Worm (Caenorhabditis elegans) whole organism, L3 larva: ENCODE results near the gene Y71H2B.11.

Source experiments
- R02D3.7 ChIP-seq: fragments of 150-350 bp; optimal IDR thresholded peaks from 2 replicates; lab custom pipeline; 2014; ENCODE audit warnings: missing biosample characterization, missing genetic modification characterization
- aly-2 ChIP-seq: fragments of 150-350 bp; optimal IDR thresholded peaks from 2 replicates; lab custom pipeline; 2014; ENCODE audit warnings: missing biosample characterization, missing genetic modification characterization
- ama-1 ChIP-seq: fragments of 150-350 bp; optimal IDR thresholded peaks from 2 replicates; lab custom pipeline; 2018
- ceh-16 ChIP-seq: sonication (generic microtip); optimal IDR thresholded peaks from 2 replicates; lab custom pipeline; 2017; ENCODE audit warnings: missing biosample characterization, missing genetic modification characterization
- ceh-28 ChIP-seq: fragments of 150-350 bp; optimal IDR thresholded peaks from 2 replicates; lab custom pipeline; 2014; ENCODE audit warnings: missing biosample characterization, missing genetic modification reagents, missing genetic modification characterization
- ceh-82 ChIP-seq: fragments of 150-350 bp; optimal IDR thresholded peaks from 2 replicates; lab custom pipeline; 2014; ENCODE audit warnings: missing biosample characterization, missing genetic modification characterization
- ceh-9 ChIP-seq: sonication (generic microtip); optimal IDR thresholded peaks from 2 replicates; lab custom pipeline; 2018; ENCODE audit warnings: missing biosample characterization, missing genetic modification characterization
- daf-12 ChIP-seq: fragments of 150-350 bp; optimal IDR thresholded peaks from 2 replicates; lab custom pipeline; 2014; ENCODE audit warnings: missing biosample characterization, missing genetic modification reagents, missing genetic modification characterization
- egl-27 ChIP-seq: sonication (generic microtip); optimal IDR thresholded peaks from 4 replicates; lab custom pipeline; 2017; ENCODE audit warnings: missing biosample characterization, missing genetic modification reagents, missing genetic modification characterization
- elt-1 ChIP-seq: fragments of 150-350 bp; optimal IDR thresholded peaks from 2 replicates; lab custom pipeline; 2014; ENCODE audit warnings: missing biosample characterization, missing genetic modification characterization
- elt-3 ChIP-seq, 3 experiments: fragments of 150-350 bp in 1 of 3; sonication (generic microtip) in 2 of 3; optimal IDR thresholded peaks; 2 replicates in 2 of 3; 4 replicates in 1 of 3; lab custom pipeline; 2014 to 2017; ENCODE audit warnings: missing biosample characterization in 3 of 3, missing genetic modification characterization in 3 of 3
- eor-1 ChIP-seq, 2 experiments: fragments of 150-350 bp; optimal IDR thresholded peaks; 2 replicates each; lab custom pipeline; 2014 to 2018; ENCODE audit warnings: missing biosample characterization in 2 of 2, missing genetic modification characterization in 2 of 2
- fkh-10 ChIP-seq: sonication (generic microtip); optimal IDR thresholded peaks from 2 replicates; lab custom pipeline; 2017; ENCODE audit warnings: missing biosample characterization, missing genetic modification reagents, missing genetic modification characterization
- fkh-2 ChIP-seq: fragments of 150-350 bp; optimal IDR thresholded peaks from 2 replicates; lab custom pipeline; 2014; ENCODE audit warnings: missing biosample characterization, missing genetic modification reagents, missing genetic modification characterization
- hmg-11 ChIP-seq: sonication (generic microtip); optimal IDR thresholded peaks from 2 replicates; lab custom pipeline; 2016; ENCODE audit warnings: missing genetic modification characterization, missing compliant biosample characterization
- jun-1 ChIP-seq: fragments of 150-350 bp; optimal IDR thresholded peaks from 2 replicates; lab custom pipeline; 2014; ENCODE audit warnings: missing biosample characterization, missing genetic modification reagents, missing genetic modification characterization
- lin-15B ChIP-seq: fragments of 150-350 bp; optimal IDR thresholded peaks from 2 replicates; lab custom pipeline; 2014; ENCODE audit warnings: missing biosample characterization, missing genetic modification characterization
- lin-39 ChIP-seq: fragments of 150-350 bp; optimal IDR thresholded peaks from 2 replicates; lab custom pipeline; 2018; ENCODE audit warnings: missing biosample characterization, missing genetic modification reagents, missing genetic modification characterization
- lsy-12 ChIP-seq: sonication (generic microtip); optimal IDR thresholded peaks from 2 replicates; lab custom pipeline; 2016; ENCODE audit warnings: mild to moderate bottlenecking, missing genetic modification characterization, missing compliant biosample characterization
- mdl-1 ChIP-seq: fragments of 150-350 bp; optimal IDR thresholded peaks from 2 replicates; lab custom pipeline; 2014; ENCODE audit warnings: missing biosample characterization, missing genetic modification characterization
- mml-1 ChIP-seq: fragments of 150-350 bp; sonication (generic microtip); optimal IDR thresholded peaks from 3 replicates; lab custom pipeline; 2014; ENCODE audit warnings: missing biosample characterization, missing genetic modification characterization
- nhr-11 ChIP-seq: fragments of 150-350 bp; optimal IDR thresholded peaks from 2 replicates; lab custom pipeline; 2014; ENCODE audit warnings: missing biosample characterization, missing genetic modification characterization
- nhr-12 ChIP-seq: fragments of 150-350 bp; optimal IDR thresholded peaks from 2 replicates; lab custom pipeline; 2014; ENCODE audit warnings: missing biosample characterization, missing genetic modification characterization
- nhr-23 ChIP-seq: fragments of 150-350 bp; optimal IDR thresholded peaks from 2 replicates; lab custom pipeline; 2014; ENCODE audit warnings: missing biosample characterization, missing genetic modification reagents, missing genetic modification characterization
- nhr-237 ChIP-seq: fragments of 150-350 bp; optimal IDR thresholded peaks from 2 replicates; lab custom pipeline; 2014; ENCODE audit warnings: missing biosample characterization, missing genetic modification characterization
- nhr-25 ChIP-seq: sonication (generic microtip); optimal IDR thresholded peaks from 2 replicates; lab custom pipeline; 2017; ENCODE audit warnings: missing biosample characterization, missing genetic modification characterization
- nhr-28 ChIP-seq: fragments of 150-350 bp; optimal IDR thresholded peaks from 2 replicates; lab custom pipeline; 2014; ENCODE audit warnings: missing biosample characterization, missing genetic modification characterization
- nhr-43 ChIP-seq: sonication (generic microtip); optimal IDR thresholded peaks from 2 replicates; lab custom pipeline; 2016; ENCODE audit warnings: mild to moderate bottlenecking, missing genetic modification characterization, missing compliant biosample characterization; ENCODE audit not compliant: poor library complexity, severe bottlenecking
- nhr-76 ChIP-seq: fragments of 150-350 bp; sonication (generic microtip); optimal IDR thresholded peaks from 5 replicates; lab custom pipeline; 2014; ENCODE audit warnings: missing biosample characterization, missing genetic modification characterization
- nhr-77 ChIP-seq: fragments of 150-350 bp; optimal IDR thresholded peaks from 2 replicates; lab custom pipeline; 2014; ENCODE audit warnings: missing biosample characterization, missing genetic modification characterization
- pha-4 ChIP-seq: fragments of 150-350 bp; optimal IDR thresholded peaks from 2 replicates; lab custom pipeline; 2014; ENCODE audit warnings: missing biosample characterization, missing genetic modification reagents, missing genetic modification characterization
- pqm-1 ChIP-seq: fragments of 150-350 bp; optimal IDR thresholded peaks from 2 replicates; lab custom pipeline; 2017; ENCODE audit warnings: missing biosample characterization, missing genetic modification characterization, inconsistent platforms
- sea-2 ChIP-seq: fragments of 150-350 bp; sonication (generic microtip); optimal IDR thresholded peaks from 4 replicates; lab custom pipeline; 2014; ENCODE audit warnings: missing biosample characterization, missing genetic modification reagents, missing genetic modification characterization
- skn-1 ChIP-seq: fragments of 150-350 bp; optimal IDR thresholded peaks from 2 replicates; lab custom pipeline; 2014; ENCODE audit warnings: missing biosample characterization, missing genetic modification characterization
- snpc-4 ChIP-seq: fragments of 150-350 bp; optimal IDR thresholded peaks from 2 replicates; lab custom pipeline; 2014; ENCODE audit warnings: missing biosample characterization, missing genetic modification characterization
- tbx-2 ChIP-seq: sonication (generic microtip); optimal IDR thresholded peaks from 2 replicates; lab custom pipeline; 2016; ENCODE audit warnings: mild to moderate bottlenecking, missing genetic modification characterization, missing compliant biosample characterization
- unc-39 ChIP-seq: sonication (generic microtip); optimal IDR thresholded peaks from 4 replicates; lab custom pipeline; 2017; ENCODE audit warnings: missing biosample characterization, missing genetic modification characterization
- unc-62 ChIP-seq: fragments of 150-350 bp; sonication (generic microtip); optimal IDR thresholded peaks from 4 replicates; lab custom pipeline; 2014; ENCODE audit warnings: missing biosample characterization, missing genetic modification reagents, missing genetic modification characterization
- ztf-11 ChIP-seq: fragments of 150-350 bp; optimal IDR thresholded peaks from 2 replicates; lab custom pipeline; 2014; ENCODE audit warnings: missing biosample characterization, missing genetic modification characterization
- ztf-4 ChIP-seq: fragments of 150-350 bp; optimal IDR thresholded peaks from 2 replicates; lab custom pipeline; 2014; ENCODE audit warnings: missing biosample characterization, missing genetic modification characterization

The Y71H2B.11 gene

DNA sequence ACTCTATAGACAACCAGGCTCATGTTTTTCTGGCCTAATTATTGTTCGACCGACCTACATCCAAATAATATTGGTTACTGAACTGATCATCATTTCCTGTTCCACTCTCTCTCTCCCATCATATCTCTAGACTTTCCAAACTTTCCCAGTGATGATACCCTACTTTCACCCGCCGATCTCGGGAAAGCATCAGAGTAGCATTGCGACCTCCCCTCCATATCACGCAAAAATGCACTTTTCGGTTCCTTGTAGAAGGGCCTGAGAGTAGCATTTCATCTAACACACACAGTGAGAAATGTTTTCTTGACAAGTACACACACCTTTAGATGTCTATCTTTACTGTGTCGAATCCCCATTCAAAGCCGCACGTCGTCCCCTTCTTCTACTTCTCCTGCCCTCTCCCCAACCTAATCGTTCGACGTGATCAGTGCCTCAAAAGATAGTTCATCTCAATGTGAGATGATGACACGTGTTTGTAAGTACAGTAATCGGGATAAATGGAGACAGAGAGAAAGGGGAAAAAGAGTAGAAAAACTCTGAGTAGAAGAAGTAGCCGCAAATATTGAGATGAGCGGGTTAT is 29.1 kb downstream of the Y71H2B.11 start (continued):
- peak; percentile 75 for TF ChIP-seq nhr-25 (tag; lab: Kevin White, UChicago)
- no peak for TF ChIP-seq pha-4 (tag; lab: Kevin White, UChicago)
- TF ChIP-seq lin-15B (tag; lab: Kevin White, UChicago) = no peak
- no peak for TF ChIP-seq fkh-10 (GFP tag; lab: Kevin White, UChicago)

DNA sequence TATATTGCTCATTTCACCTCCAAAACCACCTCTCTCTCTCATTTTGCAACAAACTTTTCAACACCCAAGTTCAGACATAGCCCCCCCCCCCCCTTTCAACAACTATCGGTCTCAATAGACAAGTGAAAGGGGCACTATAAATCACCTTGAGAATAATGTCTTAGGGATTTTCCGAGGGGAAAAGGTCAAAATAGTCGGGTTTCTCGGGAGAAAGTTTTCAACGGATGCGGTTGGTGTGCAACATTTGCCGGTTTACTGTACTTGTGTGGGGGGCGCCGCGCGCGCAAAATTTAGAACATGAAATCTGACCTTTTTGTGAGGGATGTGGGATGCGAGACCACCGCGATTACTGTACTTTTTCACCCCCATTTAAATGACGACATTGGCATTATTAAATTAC is 30.8 kb downstream of the Y71H2B.11 start:
- TF ChIP-seq ztf-4 (no peak), nhr-25 (tag; lab: Kevin White, UChicago) (peak; percentile 33), nhr-76 (tag; lab: Kevin White, UChicago) (no peak), mml-1 (tag; lab: Kevin White, UChicago) (no peak), nhr-28 (no peak), lsy-12 (tag; lab: Kevin White, UChicago) (no peak), fkh-10 (GFP tag; lab: Kevin White, UChicago) (no peak), ceh-82 (tag; lab: Kevin White, UChicago) (no peak), nhr-23 (tag; lab: Kevin White, UChicago) (peak; percentile 71), nhr-12 (tag; lab: Kevin White, UChicago) (no peak)

DNA sequence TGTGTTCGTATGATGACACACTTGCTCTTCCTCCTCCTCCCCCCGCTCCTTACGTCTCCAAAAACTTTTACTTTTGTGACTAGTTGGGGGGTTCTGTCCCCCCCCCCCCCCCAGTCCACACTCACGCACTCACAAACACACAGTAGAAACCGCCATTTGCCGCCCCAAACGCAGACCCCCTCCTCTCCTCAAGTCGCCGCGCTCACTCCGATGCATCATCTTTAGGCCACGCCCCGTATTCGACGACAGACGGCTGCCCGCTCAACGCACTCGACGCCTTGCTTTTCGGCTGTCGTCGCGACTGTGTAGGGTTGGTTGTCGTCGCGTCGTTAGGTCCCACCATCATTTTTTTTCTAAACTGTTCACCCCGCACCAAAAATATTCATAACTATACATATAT is 32.4 kb downstream of the Y71H2B.11 start, which contains the start of gene zmp-2:
TSS of gene zmp-2 (plus strand) at position 247 of the 400 bp plus-strand sequence.
- TF ChIP-seq fkh-2 (tag; lab: Kevin White, UChicago) (no peak), ceh-16 (tag; lab: Kevin White, UChicago) (no peak), lsy-12 (tag; lab: Kevin White, UChicago) (no peak), pha-4 (tag; lab: Kevin White, UChicago) (no peak), mml-1 (tag; lab: Kevin White, UChicago) (no peak), hmg-11 (no peak), lin-15B (tag; lab: Kevin White, UChicago) (no peak), nhr-25 (tag; lab: Kevin White, UChicago) (no peak), nhr-23 (tag; lab: Kevin White, UChicago) (no peak), elt-1 (tag; lab: Kevin White, UChicago) (no peak), skn-1 (tag; lab: Kevin White, UChicago) (no peak), ama-1 (lab: Kevin White, UChicago) (no peak), nhr-76 (tag; lab: Kevin White, UChicago) (no peak), pqm-1 (no peak), unc-39 (tag; lab: Kevin White, UChicago) (no peak), nhr-237 (tag; lab: Kevin White, UChicago) (no peak), ceh-82 (tag; lab: Kevin White, UChicago) (no peak), nhr-11 (tag; lab: Kevin White, UChicago) (no peak)

DNA sequence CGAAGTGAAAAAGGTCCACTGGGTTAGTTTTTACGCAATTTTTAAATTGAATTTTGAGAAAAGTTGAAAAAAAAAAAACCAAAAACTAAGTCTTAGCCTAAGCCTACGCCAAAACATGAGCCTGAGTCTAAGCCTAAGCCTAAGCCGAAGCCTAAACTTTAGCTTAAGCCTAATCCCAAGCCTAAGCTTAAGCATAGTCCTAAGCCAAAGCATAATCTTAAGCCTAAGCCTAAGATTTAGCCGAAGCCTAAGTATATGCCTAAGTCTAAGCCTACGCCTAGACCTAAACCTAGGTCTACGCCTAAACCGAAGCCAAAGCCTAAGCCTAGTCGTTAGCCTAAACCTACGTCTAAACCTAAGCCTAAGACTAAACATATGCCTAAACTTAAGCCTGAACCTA is 37.9 kb downstream of the Y71H2B.11 start:
- TF ChIP-seq nhr-76 (tag; lab: Kevin White, UChicago) (no peak), nhr-237 (tag; lab: Kevin White, UChicago) (no peak)
- TF ChIP-seq, all 47 proteins: peak for 0

DNA sequence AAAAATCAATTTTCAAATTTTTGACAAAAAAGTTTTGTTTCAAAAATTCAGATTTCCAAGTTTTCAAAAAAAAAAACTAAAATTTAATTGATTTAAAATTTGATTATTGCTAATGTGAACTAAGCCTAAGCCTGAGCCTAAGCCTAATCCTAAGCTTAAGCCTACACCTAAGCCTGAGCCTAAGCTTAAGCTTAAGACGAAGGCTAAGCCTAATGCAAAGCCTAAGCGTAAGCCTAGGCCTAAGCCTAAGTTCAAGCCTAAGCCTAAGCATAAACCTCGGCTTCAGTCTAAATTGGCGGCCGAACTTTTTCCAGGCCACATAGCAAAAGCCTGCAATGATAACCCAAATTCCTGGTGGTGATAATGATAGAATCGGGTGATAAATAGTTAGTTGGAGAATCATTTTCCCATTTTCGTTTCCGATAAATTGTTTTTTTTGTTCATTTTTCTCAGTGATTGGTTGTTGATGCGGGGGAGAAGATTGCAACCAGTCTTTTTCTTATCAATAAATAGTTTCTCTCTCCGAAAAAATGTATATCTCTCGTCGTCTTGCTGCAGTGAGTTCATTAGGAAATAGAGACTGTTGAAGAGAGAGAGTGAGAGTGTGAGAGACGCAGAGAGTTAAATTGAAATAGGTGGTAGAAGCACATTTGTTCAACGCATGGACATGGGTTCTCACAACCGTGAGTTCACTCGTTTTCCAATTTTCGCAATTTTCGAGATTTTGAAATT is 43.6 kb downstream of the Y71H2B.11 start:
- TF ChIP-seq pha-4 (tag; lab: Kevin White, UChicago) = peak; percentile 37
- TF ChIP-seq nhr-23 (tag; lab: Kevin White, UChicago) = peak; percentile 55
- TF ChIP-seq ztf-11 (tag; lab: Kevin White, UChicago) = no peak
- peak; percentile 52 for TF ChIP-seq pqm-1
- no peak for TF ChIP-seq unc-62 (GFP tag; lab: Kevin White, UChicago)
- TF ChIP-seq jun-1 (tag; lab: Kevin White, UChicago) = no peak
- no peak for TF ChIP-seq nhr-11 (tag; lab: Kevin White, UChicago)
- no peak for TF ChIP-seq lin-15B (tag; lab: Kevin White, UChicago)
- TF ChIP-seq daf-12 (tag; lab: Kevin White, UChicago) = no peak
- no peak for TF ChIP-seq elt-1 (tag; lab: Kevin White, UChicago)
- TF ChIP-seq nhr-12 (tag; lab: Kevin White, UChicago) = no peak
- TF ChIP-seq R02D3.7 (tag; lab: Kevin White, UChicago) = no peak
- TF ChIP-seq mdl-1 (tag; lab: Kevin White, UChicago) = no peak
- peak in 1 of 3 experiments; percentile 3 for TF ChIP-seq elt-3 (tag; optimal IDR thresholded peaks at IDR 0.05; lab: Kevin White, UChicago)
- TF ChIP-seq ama-1 (lab: Kevin White, UChicago) = no peak
- no peak for TF ChIP-seq egl-27
- TF ChIP-seq snpc-4 (tag; lab: Kevin White, UChicago) = no peak
- no peak for TF ChIP-seq lin-39 (tag; lab: Kevin White, UChicago)
- no peak for TF ChIP-seq skn-1 (tag; lab: Kevin White, UChicago)
- TF ChIP-seq aly-2 = no peak
- peak; percentile 1 for TF ChIP-seq nhr-43 (tag; lab: Kevin White, UChicago)
- no peak for TF ChIP-seq ceh-16 (tag; lab: Kevin White, UChicago)
- TF ChIP-seq fkh-10 (GFP tag; lab: Kevin White, UChicago) = no peak
- TF ChIP-seq tbx-2 (tag; lab: Kevin White, UChicago) = no peak
- TF ChIP-seq ceh-9 (tag; lab: Kevin White, UChicago) = no peak
- peak; percentile 33 for TF ChIP-seq ceh-28 (tag; lab: Kevin White, UChicago)
- TF ChIP-seq eor-1 (tag; optimal IDR thresholded peaks at IDR 0.05; lab: Kevin White, UChicago) = no peak
- TF ChIP-seq ceh-82 (tag; lab: Kevin White, UChicago) = no peak
- TF ChIP-seq sea-2 (GFP tag; lab: Kevin White, UChicago) = no peak
- TF ChIP-seq nhr-25 (tag; lab: Kevin White, UChicago) = no peak
- TF ChIP-seq unc-39 (tag; lab: Kevin White, UChicago) = no peak
- TF ChIP-seq nhr-77 (tag; lab: Kevin White, UChicago) = no peak
